Fruit fly (Drosophila melanogaster): ENCODE data around the gene mRpL47.

The mRpL47 gene

dm6 chr3R:9496748-9497147 is 19.0 kb downstream of the mRpL47 start (continued):
- TF ChIP-seq Adf1 (GFP tag; IDR thresholded peaks at IDR 0.05): no peak; the same call in 1 of the 2 replicates
- TF ChIP-seq CG1832 (GFP tag; optimal IDR thresholded peaks at IDR 0.05): no peak
- TF ChIP-seq pb (GFP tag; optimal IDR thresholded peaks at IDR 0.05): peak; percentile 58
- TF ChIP-seq Vsx1 (GFP tag; optimal IDR thresholded peaks at IDR 0.05): peak; percentile 36
- TF ChIP-seq crp (GFP tag; optimal IDR thresholded peaks at IDR 0.05): peak in 1 of 2 experiments; percentile 3
- peak; percentile 99 for TF ChIP-seq CG10267 (tag; optimal IDR thresholded peaks at IDR 0.05)
- peak; percentile 36 for TF ChIP-seq ash1 (GFP tag; optimal IDR thresholded peaks at IDR 0.05)
- peak; percentile 91 for TF ChIP-seq Rfx (GFP tag; IDR thresholded peaks at IDR 0.05)
- TF ChIP-seq Meics (GFP tag; optimal IDR thresholded peaks at IDR 0.05): peak; percentile 62
- peak; percentile 81 for TF ChIP-seq jumu (GFP tag; optimal IDR thresholded peaks at IDR 0.05)
- no peak for TF ChIP-seq CG8924 (tag; optimal IDR thresholded peaks at IDR 0.05)
- TF ChIP-seq sens-2 (GFP tag; IDR thresholded peaks at IDR 0.05): no peak
- peak; percentile 89 for TF ChIP-seq CG4854 (GFP tag; optimal IDR thresholded peaks at IDR 0.05)
- TF ChIP-seq Xbp1 (GFP tag; optimal IDR thresholded peaks at IDR 0.05): peak; percentile 78
- TF ChIP-seq CG31441 (GFP tag; IDR thresholded peaks at IDR 0.05): peak; percentile 55; the same call in 1 of the 2 replicates
- peak; percentile 40; the same call in 3 of the 4 replicates for TF ChIP-seq Dll (GFP tag; IDR thresholded peaks at IDR 0.05; ENCODE audit: partially characterized antibody)
- TF ChIP-seq NC2β (GFP tag; optimal IDR thresholded peaks at IDR 0.05): peak; percentile 57
- peak; percentile 57; the same call in 2 of the 4 replicates for TF ChIP-seq Gug (GFP tag; IDR thresholded peaks at IDR 0.05)
- TF ChIP-seq twi (tag; optimal IDR thresholded peaks at IDR 0.05): peak; percentile 76
- peak; percentile 50 for TF ChIP-seq nerfin-1 (tag; optimal IDR thresholded peaks at IDR 0.05)
- peak; percentile 77 for TF ChIP-seq CG6791 (GFP tag; IDR thresholded peaks at IDR 0.05; ENCODE audit: partially characterized antibody)
- TF ChIP-seq CG11504 (tag; optimal IDR thresholded peaks at IDR 0.05): peak; percentile 62
- peak; percentile 44; the same call in 1 of the 2 replicates for TF ChIP-seq CG10366 (GFP tag; IDR thresholded peaks at IDR 0.05)
- peak; percentile 76 for TF ChIP-seq CG12744 (GFP tag; optimal IDR thresholded peaks at IDR 0.05)
- peak; percentile 19 for TF ChIP-seq CG11723 (GFP tag; optimal IDR thresholded peaks at IDR 0.05)
- TF ChIP-seq az2 (GFP tag; optimal IDR thresholded peaks at IDR 0.05): peak; percentile 50
- TF ChIP-seq CG11093 (GFP tag; IDR thresholded peaks at IDR 0.05): no peak
- TF ChIP-seq dimm (GFP tag; IDR thresholded peaks at IDR 0.05): no peak
- TF ChIP-seq Mes4 (GFP tag; optimal IDR thresholded peaks at IDR 0.05): peak; percentile 46
- peak; percentile 12 for TF ChIP-seq CG10979 (tag; optimal IDR thresholded peaks at IDR 0.05)
- no peak for TF ChIP-seq hth (optimal IDR thresholded peaks at IDR 0.05)
- TF ChIP-seq CG3163 (GFP tag; optimal IDR thresholded peaks at IDR 0.05): peak; percentile 73
- peak; percentile 35; the same call in 1 of the 2 replicates for TF ChIP-seq inv (GFP tag; IDR thresholded peaks at IDR 0.05; ENCODE audit: partially characterized antibody)
- peak; percentile 84 for TF ChIP-seq grn (GFP tag; optimal IDR thresholded peaks at IDR 0.05)
- TF ChIP-seq org-1 (GFP tag; optimal IDR thresholded peaks at IDR 0.05): peak; percentile 15
- TF ChIP-seq CG2199 (GFP tag; IDR thresholded peaks at IDR 0.05): no peak
- peak; percentile 43; the same call in 1 of the 2 replicates for TF ChIP-seq ttk (GFP tag; IDR thresholded peaks at IDR 0.05)
- TF ChIP-seq mirr (GFP tag; optimal IDR thresholded peaks at IDR 0.05): peak; percentile 88
- TF ChIP-seq fd102C (GFP tag; optimal IDR thresholded peaks at IDR 0.05): no peak
- TF ChIP-seq CG10147 (GFP tag; optimal IDR thresholded peaks at IDR 0.05): peak; percentile 62
- peak; percentile 70 for TF ChIP-seq lab (GFP tag; optimal IDR thresholded peaks at IDR 0.05)
- no peak for TF ChIP-seq br (optimal IDR thresholded peaks at IDR 0.05)
- TF ChIP-seq CG13775 (GFP tag; optimal IDR thresholded peaks at IDR 0.05): peak; percentile 89
- TF ChIP-seq corto (GFP tag; optimal IDR thresholded peaks at IDR 0.05): no peak
- peak; percentile 29 for TF ChIP-seq bigmax (GFP tag; optimal IDR thresholded peaks at IDR 0.05)
- peak; percentile 94 for TF ChIP-seq Hmr (GFP tag; optimal IDR thresholded peaks at IDR 0.05)
- TF ChIP-seq CG8765 (GFP tag; IDR thresholded peaks at IDR 0.05): peak; percentile 23; the same call in 1 of the 2 replicates
- TF ChIP-seq psq (GFP tag; optimal IDR thresholded peaks at IDR 0.05): peak; percentile 44
- 0 out of 3 replicates have a peak, but pooled peaks have one; percentile 8 for TF ChIP-seq CG34422 (GFP tag; IDR thresholded peaks at IDR 0.05)
- TF ChIP-seq Elba2 (GFP tag; optimal IDR thresholded peaks at IDR 0.05): peak; percentile 4
- TF ChIP-seq CG14667 (GFP tag; IDR thresholded peaks at IDR 0.05): no peak
